Worm (Caenorhabditis elegans) whole organism, L4/young adult: ENCODE results near the gene msp-142.
"Not testable (repeated sequence)": the region's sequence is repeated elsewhere in the genome, so short reads cannot be mapped to it uniquely, and the experiment has no call there.

Source experiments
- W03F9.2 ChIP-seq: fragments of 150-350 bp; optimal IDR thresholded peaks from 2 replicates; lab custom pipeline; 2014; ENCODE audit warnings: missing biosample characterization, missing genetic modification characterization
- dao-5 ChIP-seq: sonication (generic microtip); optimal IDR thresholded peaks from 2 replicates; lab custom pipeline; 2016; ENCODE audit warnings: missing genotype, missing genetic modification characterization, moderate library complexity, missing compliant biosample characterization
- him-1 ChIP-seq: sonication (generic microtip); optimal IDR thresholded peaks from 2 replicates; lab custom pipeline; 2016; ENCODE audit warnings: missing genotype, missing genetic modification reagents, missing genetic modification characterization, missing compliant biosample characterization

msp-142 gene

ce11 chrII:5781935-5782921, 15.5 kb upstream of the msp-142 start, which contains the start of gene K05F1.6:
K05F1.6 (plus strand) TSS chrII:5782520.
- TF ChIP-seq W03F9.2 (tag; lab: Kevin White, UChicago) (peak; percentile 67), him-1 (tag; lab: Kevin White, UChicago) (peak; percentile 34), dao-5 (tag; lab: Kevin White, UChicago) (peak; percentile 47)

ce11 chrII:5785504-5785903, 12.2 kb upstream of the msp-142 start:
- TF ChIP-seq dao-5 (tag; lab: Kevin White, UChicago) (no peak), W03F9.2 (tag; lab: Kevin White, UChicago) (no peak)

DNA sequence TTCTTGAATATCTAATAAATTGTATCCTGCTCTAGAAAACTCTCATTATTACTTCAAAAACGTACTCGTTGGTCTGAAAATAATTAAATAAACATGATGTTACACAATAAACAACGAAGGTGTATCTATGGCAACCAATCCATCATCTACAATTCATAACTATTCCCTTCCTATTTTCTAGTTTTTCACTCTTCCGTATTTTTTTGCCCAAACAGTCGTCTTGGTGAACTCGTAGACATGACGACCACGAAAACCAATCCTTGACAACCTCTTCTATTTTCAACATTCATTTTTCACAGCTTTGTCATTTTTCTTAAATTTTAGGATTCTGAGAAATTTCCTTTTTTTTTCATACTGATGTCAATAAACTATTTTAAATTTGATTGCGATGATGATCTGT, 8.9 kb upstream of the msp-142 start, which contains the start of gene K05F1.13:
TSS of gene K05F1.13 (plus strand) at position 301 of the 400 bp plus-strand sequence.
- TF ChIP-seq W03F9.2 (tag; lab: Kevin White, UChicago), result no peak
- TF ChIP-seq him-1 (tag; lab: Kevin White, UChicago), result no peak

DNA sequence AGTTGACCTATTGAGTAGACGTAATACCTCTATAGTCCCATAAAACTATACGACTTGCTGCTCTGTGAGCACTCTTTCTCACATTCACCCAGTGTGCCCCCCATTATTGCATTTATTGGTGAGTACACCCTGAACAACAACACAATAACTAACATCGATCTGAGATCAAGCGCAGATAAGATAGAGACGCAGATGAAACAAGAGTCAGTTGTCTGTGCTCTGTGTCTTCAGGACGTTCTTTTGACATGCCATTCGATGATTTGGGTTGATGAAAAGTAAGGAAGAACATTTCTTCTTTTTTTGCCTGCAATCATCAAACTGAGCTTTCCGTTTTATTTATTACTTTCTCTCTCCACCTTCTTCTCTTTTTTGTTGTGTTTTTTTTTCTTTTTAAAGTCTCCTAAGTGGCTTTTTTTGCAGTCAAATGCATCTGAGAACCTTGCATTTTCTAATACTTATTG, 7.4 kb upstream of the msp-142 start, which contains the start of gene lect-2:
TSS of gene lect-2 (plus strand) at position 411 of the 461 bp plus-strand sequence.
- TF ChIP-seq W03F9.2 (tag; lab: Kevin White, UChicago), result no peak

ce11 chrII:5792490-5792889, 5.2 kb upstream of the msp-142 start, which contains the start of gene K05F1.14:
K05F1.14 (minus strand) TSS chrII:5792590.
- TF ChIP-seq W03F9.2 (tag; lab: Kevin White, UChicago), result no peak
- no peak for TF ChIP-seq him-1 (tag; lab: Kevin White, UChicago)
- TF ChIP-seq dao-5 (tag; lab: Kevin White, UChicago), result no peak

DNA sequence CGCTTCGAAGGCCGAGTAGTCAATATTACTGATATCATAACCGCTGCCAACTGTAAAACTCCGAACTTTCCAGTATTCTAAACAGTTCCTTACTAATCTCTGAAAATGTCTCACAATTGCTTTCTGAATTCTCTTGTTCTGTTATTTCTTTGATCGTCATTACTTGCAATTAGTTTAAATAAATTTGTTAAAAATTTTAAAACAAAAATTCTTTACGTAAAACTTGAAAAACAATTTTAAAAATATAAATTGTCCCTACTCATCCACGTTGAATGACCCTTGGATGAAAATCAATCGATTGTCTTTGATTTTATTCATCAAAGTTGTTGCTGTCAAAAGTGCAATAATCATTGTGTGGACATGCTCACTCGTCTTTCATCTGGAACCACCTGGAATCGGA, 3.5 kb upstream of the msp-142 start, which contains the start of gene acdh-8:
TSS of gene acdh-8 (plus strand) at position 301 of the 400 bp plus-strand sequence.
- TF ChIP-seq him-1 (tag; lab: Kevin White, UChicago) (no peak), W03F9.2 (tag; lab: Kevin White, UChicago) (no peak), dao-5 (tag; lab: Kevin White, UChicago) (no peak)

ce11 chrII:5799553-5799952, 1.8 kb downstream of the msp-142 start, which contains the start of gene K05F1.8:
K05F1.8 (minus strand) TSS chrII:5799653.
- TF ChIP-seq dao-5 (tag; lab: Kevin White, UChicago) (no peak), W03F9.2 (tag; lab: Kevin White, UChicago) (no peak), him-1 (tag; lab: Kevin White, UChicago) (no peak)

DNA sequence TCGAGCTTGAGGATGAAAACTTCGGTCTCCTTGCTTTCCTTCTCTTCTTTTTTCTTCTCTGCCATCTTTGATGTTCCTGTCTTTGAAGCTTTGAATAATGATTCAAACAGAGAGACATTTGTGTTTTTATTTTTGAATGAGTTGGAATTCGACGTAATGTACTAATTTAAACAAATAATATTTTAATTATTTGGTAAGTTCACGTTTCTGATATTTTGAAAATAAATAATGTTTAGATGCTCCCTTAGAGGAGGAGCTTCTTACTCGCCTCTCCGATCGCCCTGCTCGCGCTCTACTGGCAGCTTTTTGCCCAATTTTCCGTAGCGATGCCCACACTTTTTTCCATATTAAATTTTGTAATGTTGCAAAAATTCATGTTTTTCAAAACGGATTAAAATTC, 3.3 kb downstream of the msp-142 start, which contains the start of the genes K05F1.9 and K05F1.1:
TSS of gene K05F1.9 (minus strand) at position 101 of the 400 bp plus-strand sequence.
TSS of gene K05F1.1 (plus strand) at position 308 of the 400 bp plus-strand sequence.
- TF ChIP-seq him-1 (tag; lab: Kevin White, UChicago) (no peak), W03F9.2 (tag; lab: Kevin White, UChicago) (no peak), dao-5 (tag; lab: Kevin White, UChicago) (no peak)

DNA sequence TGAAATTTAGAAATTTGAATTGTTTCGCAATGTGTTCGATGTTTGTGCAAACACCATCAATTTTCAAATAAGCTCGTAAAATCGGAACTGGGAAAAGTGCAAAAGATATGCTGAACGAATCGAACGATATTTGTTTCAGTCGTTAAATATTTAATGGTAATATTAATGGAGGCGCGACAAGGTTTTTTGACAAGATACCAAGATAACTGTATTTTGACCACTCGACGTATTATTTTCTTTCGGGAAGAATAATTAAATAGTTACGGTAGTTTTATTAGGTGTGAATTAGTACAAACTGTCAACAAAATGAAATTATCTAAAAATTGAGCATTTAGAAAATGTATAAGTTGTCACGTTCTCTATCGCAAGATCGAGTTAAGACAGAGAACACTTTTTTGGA, 6.6 kb downstream of the msp-142 start:
- TF ChIP-seq him-1 (tag; lab: Kevin White, UChicago) (no peak), dao-5 (tag; lab: Kevin White, UChicago) (no peak), W03F9.2 (tag; lab: Kevin White, UChicago) (no peak)

ce11 chrII:5805303-5805702, 7.6 kb downstream of the msp-142 start, which contains the start of gene K05F1.10:
K05F1.10 (minus strand) TSS chrII:5805473.
- TF ChIP-seq W03F9.2 (tag; lab: Kevin White, UChicago), result no peak
- TF ChIP-seq him-1 (tag; lab: Kevin White, UChicago), result no peak
- no peak for TF ChIP-seq dao-5 (tag; lab: Kevin White, UChicago)

DNA sequence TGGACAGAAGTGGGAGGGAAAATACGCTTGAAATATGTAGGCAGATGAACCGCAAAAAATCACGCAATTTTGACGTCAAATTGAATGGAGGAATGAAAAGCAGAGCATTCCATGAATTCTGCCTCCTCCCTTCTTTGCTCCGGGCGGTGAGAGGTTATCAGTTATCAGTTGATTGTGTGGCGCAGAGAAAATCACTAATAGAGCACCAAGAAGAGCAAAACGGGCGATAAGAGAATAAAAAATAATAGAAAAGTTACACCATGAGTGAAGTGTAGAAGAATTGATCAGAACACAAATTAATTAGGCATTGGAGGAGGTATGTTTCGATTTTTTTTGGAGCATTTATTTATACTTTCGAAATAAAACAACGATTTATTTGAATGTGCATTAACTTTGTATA, 8.8 kb downstream of the msp-142 start:
- TF ChIP-seq W03F9.2 (tag; lab: Kevin White, UChicago), result no peak
- no peak for TF ChIP-seq him-1 (tag; lab: Kevin White, UChicago)
- no peak for TF ChIP-seq dao-5 (tag; lab: Kevin White, UChicago)

- no peak for TF ChIP-seq him-1 (tag; lab: Kevin White, UChicago)
- TF ChIP-seq dao-5 (tag; lab: Kevin White, UChicago), result no peak
- no peak for TF ChIP-seq W03F9.2 (tag; lab: Kevin White, UChicago)
These were observed 12.5 kb downstream of the msp-142 start, which contains the start of the genes msp-64 and ZK1248.5 for ce11 chrII:5810230-5810629. msp-64 (minus strand) TSS chrII:5810330. ZK1248.5 (plus strand) TSS chrII:5810514.

DNA sequence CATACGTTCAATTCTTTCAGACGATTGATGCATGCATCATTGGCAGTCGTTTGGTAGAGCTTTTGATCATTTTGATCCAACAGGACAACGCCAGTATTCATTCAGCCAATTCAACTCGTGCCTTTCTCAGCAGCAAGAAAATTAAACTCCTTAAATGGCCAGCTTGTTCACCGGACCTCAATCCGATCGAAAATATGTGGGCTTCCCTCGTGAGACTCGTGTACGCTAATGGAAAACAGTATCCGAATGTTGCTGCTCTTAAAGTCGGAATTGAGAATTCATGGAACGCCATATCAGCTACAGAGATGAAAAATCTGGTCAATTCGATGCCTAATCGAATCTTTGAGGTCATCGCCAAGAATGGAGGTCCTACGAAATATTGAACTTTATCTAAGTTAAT, 17.7 kb downstream of the msp-142 start, which contains the start of gene wago-5:
TSS of gene wago-5 (minus strand) at position 101 of the 400 bp plus-strand sequence.
- TF ChIP-seq W03F9.2, him-1, dao-5 (tag; lab: Kevin White, UChicago): not testable (repeated sequence)
